Fruit fly (Drosophila melanogaster) whole organism, embryonic: ENCODE results near the gene CG17666.
A peak's percentile ranks its signal among the peaks of the same experiment; 100 is the strongest.

Experiments used
- Blimp-1 ChIP-seq: fragments of 200-800 bp; sonication (Bioruptor generic); optimal IDR thresholded peaks from 3 replicates; lab custom pipeline; 2018; ENCODE audit warnings: missing biosample characterization, missing genetic modification characterization, mild to moderate bottlenecking, moderate library complexity, missing genetic modification reagents
- CG30431 ChIP-seq: fragments of 200-800 bp; sonication (Bioruptor generic); optimal IDR thresholded peaks from 2 replicates; lab custom pipeline; 2017; ENCODE audit warnings: missing biosample characterization, missing genetic modification characterization
- CG31441 ChIP-seq: fragments of 200-800 bp; sonication (Bioruptor generic); IDR thresholded peaks from 2 replicates; pipeline ENCODE4 v1.3.6; 2022; ENCODE audit warnings: missing biosample characterization, missing genetic modification characterization
- CG32767 ChIP-seq: fragments of 200-800 bp; sonication (Bioruptor generic); IDR thresholded peaks from 2 replicates; pipeline ENCODE4 v1.3.6; 2022; ENCODE audit warnings: missing biosample characterization, missing genetic modification characterization
- CG4707 ChIP-seq: fragments of 200-800 bp; sonication (Bioruptor generic); optimal IDR thresholded peaks from 2 replicates; lab custom pipeline; 2018; ENCODE audit warnings: missing biosample characterization, mild to moderate bottlenecking, missing genetic modification characterization, moderate library complexity
- Dref ChIP-seq: fragments of 200-800 bp; sonication (Bioruptor generic); IDR thresholded peaks from 2 replicates; pipeline ENCODE4 v1.3.6; 2022; ENCODE audit warnings: missing biosample characterization, missing genetic modification characterization
- Drgx ChIP-seq: fragments of 200-800 bp; sonication (Bioruptor generic); IDR thresholded peaks from 2 replicates; pipeline ENCODE4 v1.3.6; 2022; ENCODE audit warnings: missing biosample characterization, missing genetic modification characterization
- Hr3 ChIP-seq: fragments of 200-800 bp; sonication (Bioruptor generic); optimal IDR thresholded peaks from 3 replicates; lab custom pipeline; 2016; ENCODE audit warnings: missing biosample characterization, missing genetic modification characterization
- pum ChIP-seq: fragments of 200-800 bp; sonication (Bioruptor generic); optimal IDR thresholded peaks from 2 replicates; lab custom pipeline; 2016; ENCODE audit warnings: missing biosample characterization, missing genetic modification characterization
- rib ChIP-seq: fragments of 200-800 bp; sonication (Bioruptor generic); IDR thresholded peaks from 2 replicates; pipeline ENCODE4 v1.3.6; 2022; ENCODE audit warnings: missing biosample characterization, missing genetic modification characterization
- tin ChIP-seq: fragments of 200-800 bp; sonication (Bioruptor generic); optimal IDR thresholded peaks from 3 replicates; lab custom pipeline; 2016; ENCODE audit warnings: missing biosample characterization, missing genetic modification characterization

dm6 chr3L:12831290-12831952 is 50.3 kb downstream of the CG17666 start:
- TF ChIP-seq pum (GFP tag; lab: Kevin White, UChicago): no peak
- TF ChIP-seq Dref (GFP tag; lab: Robert Waterston, UW): no peak
- peak; percentile 62; the same call in 1 of the 2 replicates for TF ChIP-seq rib (GFP tag; lab: Robert Waterston, UW)
- TF ChIP-seq Drgx (GFP tag; lab: Robert Waterston, UW): peak; percentile 70
- TF ChIP-seq CG31441 (GFP tag; lab: Robert Waterston, UW): peak; percentile 53
- TF ChIP-seq tin (GFP tag; lab: Kevin White, UChicago): peak; percentile 10
- TF ChIP-seq CG4707 (GFP tag; lab: Kevin White, UChicago): no peak
- no peak for TF ChIP-seq Blimp-1
- TF ChIP-seq Hr3: peak; percentile 48
- no peak for TF ChIP-seq CG30431
- no peak for TF ChIP-seq CG32767
